Fruit fly (Drosophila melanogaster): ENCODE results near the gene ssp2.

Gene ssp2

DNA sequence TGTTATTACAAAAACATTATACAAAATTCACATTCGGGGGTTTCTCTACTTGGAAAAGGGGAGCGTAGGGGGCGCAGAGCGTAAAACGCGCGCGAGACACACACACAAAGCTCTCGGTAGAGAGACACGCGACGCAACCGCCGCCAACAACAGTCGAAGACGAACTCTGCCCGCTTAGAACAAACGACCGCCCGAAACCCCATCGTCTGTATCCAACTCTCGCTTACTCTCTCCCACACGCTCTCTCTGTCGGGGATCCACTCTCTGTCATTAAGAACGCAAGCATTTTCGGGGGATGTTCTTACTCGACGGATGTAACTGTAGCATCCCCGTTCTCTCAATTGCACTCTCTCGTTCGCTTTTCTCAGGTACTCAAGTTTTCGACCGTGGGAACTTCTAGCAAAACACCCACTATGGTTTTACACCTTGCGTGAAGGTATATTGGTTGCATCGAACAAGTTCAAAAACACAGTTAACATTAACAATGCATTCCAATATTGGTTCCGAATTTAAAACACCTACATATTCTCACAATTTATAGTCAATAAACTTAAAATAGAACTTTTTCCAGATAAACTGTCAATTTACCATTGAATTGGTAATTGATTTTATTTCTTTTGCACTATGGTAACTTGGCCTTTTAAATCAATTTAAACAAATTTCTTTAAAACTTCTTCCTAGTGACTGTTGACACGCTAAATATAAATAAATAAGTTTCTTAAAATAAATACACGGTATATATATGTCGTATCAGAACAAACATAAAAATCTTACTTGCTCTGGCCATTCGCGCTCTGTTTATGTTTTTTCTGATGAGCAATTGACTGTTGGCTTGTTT lies 45.0 kb upstream of the ssp2 start (continued):
- TF ChIP-seq mld (GFP tag; IDR thresholded peaks at IDR 0.05; ENCODE audit: partially characterized antibody) (0 out of 3 replicates have a peak, but pooled peaks have one; percentile 46), CG3847 (GFP tag; IDR thresholded peaks at IDR 0.05) (peak; percentile 80), hkb (optimal IDR thresholded peaks at IDR 0.05) (no peak), hkb (GFP tag; IDR thresholded peaks at IDR 0.05) (peak; percentile 70), cg (GFP tag; optimal IDR thresholded peaks at IDR 0.05) (peak; percentile 53), CG9817 (tag; optimal IDR thresholded peaks at IDR 0.05) (peak; percentile 87), chm (GFP tag; IDR thresholded peaks at IDR 0.05) (peak; percentile 21), CG10147 (GFP tag; optimal IDR thresholded peaks at IDR 0.05) (peak; percentile 95), shn (GFP tag; optimal IDR thresholded peaks at IDR 0.05) (peak; percentile 91), CG7372 (GFP tag; IDR thresholded peaks at IDR 0.05) (peak; percentile 74), CG14050 (GFP tag; IDR thresholded peaks at IDR 0.05) (peak; percentile 64; the same call in 2 of the 3 replicates), Sox100B (GFP tag; optimal IDR thresholded peaks at IDR 0.05) (peak; percentile 96), toy (GFP tag; IDR thresholded peaks at IDR 0.05) (peak; percentile 65), CG17385 (GFP tag; optimal IDR thresholded peaks at IDR 0.05) (peak; percentile 87), CG12769 (tag; optimal IDR thresholded peaks at IDR 0.05) (peak; percentile 85), Sin3A (optimal IDR thresholded peaks at IDR 0.05) (no peak), Side (GFP tag; optimal IDR thresholded peaks at IDR 0.05) (peak; percentile 84), sens-2 (GFP tag; IDR thresholded peaks at IDR 0.05) (peak; percentile 34; the same call in 1 of the 2 replicates), CG6272 (GFP tag; IDR thresholded peaks at IDR 0.05) (peak; percentile 70), Abd-B (GFP tag; optimal IDR thresholded peaks at IDR 0.05) (peak; percentile 91), pb (GFP tag; optimal IDR thresholded peaks at IDR 0.05) (peak; percentile 72), gsb (GFP tag; IDR thresholded peaks at IDR 0.05) (no peak; the same call in 1 of the 2 replicates), knrl (GFP tag; IDR thresholded peaks at IDR 0.05; ENCODE audit: partially characterized antibody) (no peak), Fer2 (tag; optimal IDR thresholded peaks at IDR 0.05) (peak; percentile 83), odd (GFP tag; optimal IDR thresholded peaks at IDR 0.05) (peak; percentile 88), gce (GFP tag; IDR thresholded peaks at IDR 0.05) (no peak), sens (GFP tag) (peak; percentile 99), CG10321 (GFP tag; IDR thresholded peaks at IDR 0.05) (no peak), CG10366 (GFP tag; IDR thresholded peaks at IDR 0.05) (peak; percentile 75), NC2α (GFP tag; optimal IDR thresholded peaks at IDR 0.05) (peak; percentile 75), zfh1 (GFP tag; IDR thresholded peaks at IDR 0.05) (peak; percentile 74), CG30403 (GFP tag; optimal IDR thresholded peaks at IDR 0.05) (peak; percentile 95), z (GFP tag; IDR thresholded peaks at IDR 0.05) (peak; percentile 34; the same call in 1 of the 3 replicates), org-1 (GFP tag; optimal IDR thresholded peaks at IDR 0.05) (peak; percentile 95), sr (GFP tag; IDR thresholded peaks at IDR 0.05) (0 out of 3 replicates have a peak, but pooled peaks have one; percentile 19), bigmax (GFP tag; optimal IDR thresholded peaks at IDR 0.05) (no peak), zen2 (GFP tag; IDR thresholded peaks at IDR 0.05; ENCODE audit: partially characterized antibody) (peak; percentile 75; the same call in 1 of the 3 replicates), sob (GFP tag; IDR thresholded peaks at IDR 0.05) (peak; percentile 74), dimm (GFP tag; IDR thresholded peaks at IDR 0.05) (peak; percentile 31; the same call in 1 of the 2 replicates), ham (GFP tag; IDR thresholded peaks at IDR 0.05) (no peak), ato (GFP tag; IDR thresholded peaks at IDR 0.05; ENCODE audit: partially characterized antibody) (peak; percentile 35; the same call in 1 of the 2 replicates), Blimp-1 (GFP tag; optimal IDR thresholded peaks at IDR 0.05) (peak; percentile 87), pfk (GFP tag; optimal IDR thresholded peaks at IDR 0.05) (no peak), CG8944 (GFP tag; optimal IDR thresholded peaks at IDR 0.05) (peak; percentile 87), ap (GFP tag; IDR thresholded peaks at IDR 0.05) (peak; percentile 71), az2 (GFP tag; optimal IDR thresholded peaks at IDR 0.05) (peak; percentile 92), CG8290 (GFP tag; optimal IDR thresholded peaks at IDR 0.05) (peak; percentile 76), CG8290 (tag; optimal IDR thresholded peaks at IDR 0.05) (peak; percentile 33 to 78), NK7.1 (GFP tag; optimal IDR thresholded peaks at IDR 0.05) (peak; percentile 59), Lim3 (GFP tag; IDR thresholded peaks at IDR 0.05) (peak; percentile 70; the same call in 1 of the 2 replicates)
